Worm (Caenorhabditis elegans) whole organism, L4 larva: ENCODE measurements around the gene F33C8.4.

Source experiments
- R02D3.7 ChIP-seq: fragments of 150-350 bp; sonication (generic microtip); optimal IDR thresholded peaks from 3 replicates; lab custom pipeline; 2014; ENCODE audit warnings: missing biosample characterization, missing genetic modification characterization
- T26A8.4 ChIP-seq: fragments of 200-800 bp; sonication (Bioruptor generic); IDR thresholded peaks from 2 replicates; pipeline ENCODE4 v1.3.6; 2022; ENCODE audit warnings: missing genetic modification characterization, missing compliant biosample characterization
- dve-1 ChIP-seq: sonication (generic microtip); optimal IDR thresholded peaks from 2 replicates; lab custom pipeline; 2017; ENCODE audit warnings: antibody characterized with exemption, mild to moderate bottlenecking, missing genetic modification characterization, missing compliant biosample characterization; ENCODE audit not compliant: insufficient read depth
- egl-27 ChIP-seq: sonication (generic microtip); optimal IDR thresholded peaks from 3 replicates; lab custom pipeline; 2017; ENCODE audit warnings: missing biosample characterization, missing genetic modification reagents, missing genetic modification characterization
- lin-39 ChIP-seq: fragments of 150-350 bp; optimal IDR thresholded peaks from 2 replicates; lab custom pipeline; 2014; ENCODE audit warnings: missing biosample characterization, missing genetic modification reagents, missing genetic modification characterization
- nhr-76 ChIP-seq: fragments of 150-350 bp; optimal IDR thresholded peaks from 2 replicates; lab custom pipeline; 2014; ENCODE audit warnings: missing biosample characterization, missing genetic modification characterization
- pqm-1 ChIP-seq: sonication (generic microtip); optimal IDR thresholded peaks from 2 replicates; lab custom pipeline; 2017; ENCODE audit warnings: missing biosample characterization, missing genetic modification characterization
- unc-62 ChIP-seq, 3 experiments: fragments of 150-350 bp in 1 of 3; sonication (generic microtip); optimal IDR thresholded peaks in 2 of 3; peaks in 1 of 3; 1 replicate in 1 of 3; 2 replicates in 2 of 3; lab custom pipeline; 2014 to 2017; ENCODE audit warnings: missing biosample characterization in 3 of 3, missing genetic modification characterization in 3 of 3, missing genetic modification reagents in 3 of 3, missing genotype in 1 of 3

DNA sequence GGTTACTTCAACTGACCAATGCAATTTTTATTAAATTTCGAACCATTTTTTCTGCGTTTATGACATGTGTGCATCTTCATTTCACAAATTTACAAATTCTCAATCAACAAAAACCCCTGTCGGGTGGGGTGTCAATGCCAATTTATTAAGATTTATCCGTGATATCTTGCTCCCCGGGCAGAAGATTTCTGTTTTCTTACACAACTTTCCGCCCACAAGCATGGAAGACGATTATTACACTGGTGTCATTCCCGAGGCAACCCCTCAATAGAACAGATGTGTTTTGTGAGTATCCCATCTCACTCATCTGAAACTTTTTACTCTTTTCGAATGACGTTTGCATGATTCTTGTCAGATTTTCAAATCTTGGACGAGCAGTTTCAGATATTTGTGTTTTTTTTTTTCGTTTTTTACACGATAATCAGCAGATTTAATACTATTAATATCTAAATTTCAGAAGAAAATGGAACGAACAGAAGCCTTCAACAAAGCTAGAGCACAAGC lies at the start of gene F33C8.4:
- TF ChIP-seq egl-27 (tag; lab: Kevin White, UChicago), result no peak
- no peak for TF ChIP-seq T26A8.4 (GFP tag; lab: Robert Waterston, UW)
- no peak for TF ChIP-seq unc-62 (GFP tag; optimal IDR thresholded peaks at IDR 0.05 in 1 of 2; lab: Kevin White, UChicago)
- no peak for TF ChIP-seq unc-62 (tag; optimal IDR thresholded peaks at IDR 0.05; lab: Kevin White, UChicago)
- TF ChIP-seq R02D3.7 (tag; lab: Kevin White, UChicago), result no peak
- TF ChIP-seq nhr-76 (tag; lab: Kevin White, UChicago), result no peak
- no peak for TF ChIP-seq pqm-1 (tag; lab: Kevin White, UChicago)
- no peak for TF ChIP-seq dve-1
- TF ChIP-seq lin-39 (tag; lab: Kevin White, UChicago), result no peak
